Fruit fly (Drosophila melanogaster) Kc167 (cell line): ENCODE data around the gene CG31055.

Experiments
- Myc ChIP-seq: fragments of >200 bp; optimal IDR thresholded peaks from 2 replicates; lab custom pipeline; 2017; ENCODE audit warnings: missing external identifiers
- Sin3A ChIP-seq: fragments of >200 bp; optimal IDR thresholded peaks from 2 replicates; lab custom pipeline; 2018; ENCODE audit warnings: missing external identifiers
- h ChIP-seq: fragments of >200 bp; optimal IDR thresholded peaks from 3 replicates; lab custom pipeline; 2018; ENCODE audit warnings: missing external identifiers
- psq ChIP-seq: fragments of >200 bp; optimal IDR thresholded peaks from 2 replicates; lab custom pipeline; 2017; ENCODE audit warnings: missing external identifiers

- TF ChIP-seq Myc (lab: Kevin White, UChicago): no peak
- TF ChIP-seq h (lab: Kevin White, UChicago): no peak
- no peak for TF ChIP-seq Sin3A
- no peak for TF ChIP-seq psq (lab: Kevin White, UChicago)
These were observed 25.1 kb downstream of the CG31055 start for dm6 chr3R:27662857-27663256.
